Worm (Caenorhabditis elegans) whole organism, young adult: Measurements from ENCODE around the gene pha-4.
A peak's percentile ranks its signal among the peaks of the same experiment; 100 is the strongest.

ENCODE experiments used
- aptf-3 ChIP-seq: fragments of 200-800 bp; sonication (Bioruptor generic); IDR thresholded peaks from 2 replicates; pipeline ENCODE4 v1.3.6; 2022; ENCODE audit warnings: missing genetic modification characterization, missing compliant biosample characterization
- dpff-1 ChIP-seq: sonication (generic microtip); optimal IDR thresholded peaks from 2 replicates; lab custom pipeline; 2017; ENCODE audit warnings: mild to moderate bottlenecking, missing genetic modification characterization, missing compliant biosample characterization
- lin-40 ChIP-seq: sonication (generic microtip); optimal IDR thresholded peaks from 2 replicates; lab custom pipeline; 2016; ENCODE audit warnings: missing genetic modification characterization, mild to moderate bottlenecking, missing compliant biosample characterization, missing genotype, missing genetic modification reagents
- nfyb-1 ChIP-seq: fragments of 200-800 bp; sonication (Bioruptor generic); IDR thresholded peaks from 2 replicates; pipeline ENCODE4 v1.3.6; 2022; ENCODE audit warnings: missing genetic modification reagents, missing genetic modification characterization, missing compliant biosample characterization
- nhr-27 ChIP-seq: fragments of 200-800 bp; sonication (Bioruptor generic); optimal IDR thresholded peaks from 2 replicates; lab custom pipeline; 2018; ENCODE audit warnings: mild to moderate bottlenecking, missing genetic modification characterization, moderate library complexity, missing compliant biosample characterization
- snpc-4 ChIP-seq, 5 experiments: fragments of 150-350 bp in 1 of 5; sonication (generic microtip) in 4 of 5; optimal IDR thresholded peaks; 2 replicates each; lab custom pipeline; 2014 to 2018; ENCODE audit warnings: missing genetic modification characterization in 5 of 5, missing biosample characterization in 3 of 5, antibody characterized with exemption in 2 of 5, mild to moderate bottlenecking in 2 of 5, missing compliant biosample characterization in 2 of 5, missing genotype in 2 of 5, moderate library complexity in 2 of 5, missing genetic modification reagents in 1 of 5
- unc-62 ChIP-seq: fragments of 150-350 bp; optimal IDR thresholded peaks from 2 replicates; lab custom pipeline; 2014; ENCODE audit warnings: missing biosample characterization, missing genetic modification reagents, missing genetic modification characterization

- TF ChIP-seq dpff-1 (tag; lab: Kevin White, UChicago) (no peak), aptf-3 (GFP tag; lab: Robert Waterston, UW) (no peak), nfyb-1 (GFP tag; lab: Robert Waterston, UW) (no peak), nhr-27 (tag; lab: Kevin White, UChicago) (no peak), snpc-4 (GFP tag; optimal IDR thresholded peaks at IDR 0.05; lab: Kevin White, UChicago) (no peak), snpc-4 (tag; optimal IDR thresholded peaks at IDR 0.05; lab: Kevin White, UChicago) (peak in 1 of 4 experiments; percentile 36), lin-40 (tag; lab: Kevin White, UChicago) (peak; percentile 34), unc-62 (GFP tag; lab: Kevin White, UChicago) (no peak)
Observed at ce11 chrV:20789105-20789504, 36.3 kb downstream of the pha-4 start, which contains the start of gene tpan-1.
